Fruit fly (Drosophila melanogaster): ENCODE measurements around the gene CG6293.

The CG6293 gene

dm6 chr3R:10332823-10333263 lies 21.4 kb upstream of the CG6293 start, which contains the start of gene sle (continued):
- TF ChIP-seq Ets65A (GFP tag) (peak; percentile 94), Dip2 (GFP tag; IDR thresholded peaks at IDR 0.05) (no peak), H2.0 (GFP tag; IDR thresholded peaks at IDR 0.05) (no peak), CG32532 (GFP tag; IDR thresholded peaks at IDR 0.05) (no peak), NC2α (GFP tag; optimal IDR thresholded peaks at IDR 0.05) (peak; percentile 34), Dp (GFP tag; optimal IDR thresholded peaks at IDR 0.05) (peak; percentile 82), Sin3A (optimal IDR thresholded peaks at IDR 0.05) (peak; percentile 93), hth (optimal IDR thresholded peaks at IDR 0.05) (no peak), h (optimal IDR thresholded peaks at IDR 0.05) (no peak), rib (GFP tag; IDR thresholded peaks at IDR 0.05) (0 out of 2 replicates have a peak, but pooled peaks have one; percentile 39), Dip3 (GFP tag; optimal IDR thresholded peaks at IDR 0.05) (peak; percentile 70), Opbp (GFP tag; IDR thresholded peaks at IDR 0.05; ENCODE audit: partially characterized antibody) (peak; percentile 49; the same call in 2 of the 3 replicates)

dm6 chr3R:10330734-10331642 lies 19.6 kb upstream of the CG6293 start, which contains the start of the genes Bruce and CG12818:
Gene Bruce (minus strand): TSS chr3R:10331353.
Gene CG12818 (plus strand): TSS chr3R:10331581.
- TF ChIP-seq hkb (optimal IDR thresholded peaks at IDR 0.05) (no peak), hkb (GFP tag; IDR thresholded peaks at IDR 0.05) (no peak), CG1603 (tag; optimal IDR thresholded peaks at IDR 0.05) (no peak), CG17829 (tag; optimal IDR thresholded peaks at IDR 0.05) (no peak), Rfx (GFP tag; IDR thresholded peaks at IDR 0.05) (peak; percentile 64), pita (GFP tag; optimal IDR thresholded peaks at IDR 0.05) (no peak), Ada2b (GFP tag; IDR thresholded peaks at IDR 0.05) (no peak), ac (GFP tag; optimal IDR thresholded peaks at IDR 0.05) (no peak), kah (GFP tag; optimal IDR thresholded peaks at IDR 0.05) (no peak), Jarid2 (GFP tag; optimal IDR thresholded peaks at IDR 0.05) (no peak), repo (GFP tag; optimal IDR thresholded peaks at IDR 0.05) (no peak), CG8089 (GFP tag; optimal IDR thresholded peaks at IDR 0.05) (no peak), mam (GFP tag; optimal IDR thresholded peaks at IDR 0.05) (no peak), tgo (GFP tag; IDR thresholded peaks at IDR 0.05) (no peak), pnt (GFP tag; optimal IDR thresholded peaks at IDR 0.05) (no peak), CG4404 (GFP tag; IDR thresholded peaks at IDR 0.05) (no peak), az2 (GFP tag; optimal IDR thresholded peaks at IDR 0.05) (no peak), CG2202 (tag; optimal IDR thresholded peaks at IDR 0.05) (no peak), CG18011 (GFP tag; optimal IDR thresholded peaks at IDR 0.05) (no peak), al (GFP tag; IDR thresholded peaks at IDR 0.05) (no peak), ap (GFP tag; IDR thresholded peaks at IDR 0.05) (no peak), cg (GFP tag; optimal IDR thresholded peaks at IDR 0.05) (peak; percentile 71), Lhr (GFP tag; optimal IDR thresholded peaks at IDR 0.05) (no peak), CG8281 (tag; optimal IDR thresholded peaks at IDR 0.05) (no peak), CG13296 (GFP tag; optimal IDR thresholded peaks at IDR 0.05) (no peak), CG6683 (GFP tag; optimal IDR thresholded peaks at IDR 0.05) (no peak), Deaf1 (tag; optimal IDR thresholded peaks at IDR 0.05) (no peak), CG9797 (GFP tag; optimal IDR thresholded peaks at IDR 0.05) (peak; percentile 17), tup (GFP tag; optimal IDR thresholded peaks at IDR 0.05) (no peak), CG2678 (tag; optimal IDR thresholded peaks at IDR 0.05) (no peak), tin (GFP tag; optimal IDR thresholded peaks at IDR 0.05) (no peak), wdn (GFP tag; IDR thresholded peaks at IDR 0.05) (no peak), CG12659 (GFP tag; optimal IDR thresholded peaks at IDR 0.05) (peak; percentile 50), CG13624 (GFP tag; optimal IDR thresholded peaks at IDR 0.05) (no peak), C15 (GFP tag; IDR thresholded peaks at IDR 0.05) (no peak), ato (GFP tag; IDR thresholded peaks at IDR 0.05; ENCODE audit: partially characterized antibody) (peak; percentile 86), Med (GFP tag) (peak; percentile 60), ATbp (GFP tag; optimal IDR thresholded peaks at IDR 0.05) (no peak)

Data from whole organism, embryonic.